Worm (Caenorhabditis elegans): ENCODE data around the gene ttbk-8.2.

ttbk-8.2 gene

DNA sequence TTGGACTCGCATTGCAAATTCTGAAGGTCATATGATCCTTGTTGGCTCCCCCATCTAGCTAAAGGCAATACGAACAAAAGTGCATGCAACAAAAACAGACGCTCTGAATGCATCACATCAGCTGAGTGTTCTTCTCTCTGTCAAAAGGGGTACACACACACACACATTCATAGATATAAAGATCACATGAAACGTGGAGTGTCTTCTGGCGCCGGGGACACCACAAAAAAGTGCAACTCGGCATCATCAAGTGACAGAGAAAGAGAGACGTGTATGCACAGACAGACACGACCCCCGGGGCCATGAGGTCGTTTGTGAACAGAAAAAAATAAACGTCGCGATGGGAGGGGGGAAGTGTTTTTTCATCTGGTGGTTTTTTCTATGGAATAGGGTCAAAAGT, 24.4 kb upstream of the ttbk-8.2 start (continued):
- TF ChIP-seq lin-39 (tag; optimal IDR thresholded peaks at IDR 0.05) = no peak
- peak; percentile 95 for TF ChIP-seq sma-9 (GFP tag; optimal IDR thresholded peaks at IDR 0.05)
- no peak for TF ChIP-seq sma-9 (tag; optimal IDR thresholded peaks at IDR 0.05)
- TF ChIP-seq C34F6.9 (tag; optimal IDR thresholded peaks at IDR 0.05) = peak; percentile 91
- no peak for TF ChIP-seq ceh-16 (tag; optimal IDR thresholded peaks at IDR 0.05)
- no peak for TF ChIP-seq nhr-12 (tag; optimal IDR thresholded peaks at IDR 0.05)
- TF ChIP-seq unc-39 (tag; optimal IDR thresholded peaks at IDR 0.05) = no peak
- TF ChIP-seq lin-13 (GFP tag; optimal IDR thresholded peaks at IDR 0.05) = peak; percentile 46
- TF ChIP-seq nhr-21 (tag; optimal IDR thresholded peaks at IDR 0.05) = peak; percentile 45
- no peak for TF ChIP-seq aly-2 (tag; optimal IDR thresholded peaks at IDR 0.05)
- TF ChIP-seq alr-1 (tag; optimal IDR thresholded peaks at IDR 0.05) = peak; percentile 53
- TF ChIP-seq F13H6.1 (tag; optimal IDR thresholded peaks at IDR 0.05) = peak; percentile 95
- peak; percentile 31 for TF ChIP-seq nhr-11 (tag; optimal IDR thresholded peaks at IDR 0.05)
- TF ChIP-seq Y55F3AM.14 (GFP tag; optimal IDR thresholded peaks at IDR 0.05) = peak; percentile 91
- no peak for TF ChIP-seq gmeb-1 (tag; optimal IDR thresholded peaks at IDR 0.05)
- peak; percentile 85 for TF ChIP-seq zag-1 (tag; optimal IDR thresholded peaks at IDR 0.05)
- peak; percentile 31 for TF ChIP-seq blmp-1 (tag; optimal IDR thresholded peaks at IDR 0.05; ENCODE audit: insufficient read depth)
- no peak for TF ChIP-seq elt-1 (tag; optimal IDR thresholded peaks at IDR 0.05)
- TF ChIP-seq egl-27 (tag; optimal IDR thresholded peaks at IDR 0.05) = peak; percentile 87
- peak; percentile 13 for TF ChIP-seq lin-11 (tag; optimal IDR thresholded peaks at IDR 0.05)
- TF ChIP-seq unc-62 (GFP tag; optimal IDR thresholded peaks at IDR 0.05) = peak; percentile 54
- no peak for TF ChIP-seq peb-1 (tag; optimal IDR thresholded peaks at IDR 0.05)
- peak; percentile 81 to 82 for TF ChIP-seq mdl-1 (tag; optimal IDR thresholded peaks at IDR 0.05)
- TF ChIP-seq sma-3 (GFP tag; optimal IDR thresholded peaks at IDR 0.05) = peak; percentile 61

DNA sequence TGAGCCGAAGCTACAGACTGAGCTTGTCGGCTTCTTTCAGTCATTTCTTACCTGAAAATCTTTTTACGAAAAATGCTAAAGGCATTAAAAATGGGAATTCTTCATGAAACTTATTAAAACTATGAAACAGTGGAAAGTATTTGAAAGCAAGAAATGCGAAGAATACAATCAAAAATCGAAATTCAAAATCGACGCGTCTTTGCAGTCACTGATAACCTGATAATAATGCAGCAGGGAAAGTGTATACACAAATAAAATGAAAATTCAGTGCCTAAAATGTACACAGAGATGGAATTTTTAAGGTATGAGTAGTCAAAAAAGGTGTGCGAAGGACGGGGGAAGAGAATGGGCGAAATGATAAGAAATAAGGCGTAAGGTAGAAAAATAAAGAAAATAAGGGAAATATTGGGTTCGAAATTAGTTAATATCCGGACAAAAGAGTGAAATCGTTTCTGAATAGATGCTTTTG, 17.1 kb upstream of the ttbk-8.2 start, which contains the start of gene C39H7.4:
Gene C39H7.4 (minus strand): TSS at position 51 of the 469 bp plus-strand sequence.
- TF ChIP-seq blmp-1 (tag; optimal IDR thresholded peaks at IDR 0.05; ENCODE audit: insufficient read depth) = no peak
- TF ChIP-seq gmeb-1 (tag; optimal IDR thresholded peaks at IDR 0.05) = peak; percentile 36
- TF ChIP-seq fos-1 (tag; optimal IDR thresholded peaks at IDR 0.05) = peak; percentile 97
- no peak for TF ChIP-seq Y55F3AM.14 (GFP tag; optimal IDR thresholded peaks at IDR 0.05)

DNA sequence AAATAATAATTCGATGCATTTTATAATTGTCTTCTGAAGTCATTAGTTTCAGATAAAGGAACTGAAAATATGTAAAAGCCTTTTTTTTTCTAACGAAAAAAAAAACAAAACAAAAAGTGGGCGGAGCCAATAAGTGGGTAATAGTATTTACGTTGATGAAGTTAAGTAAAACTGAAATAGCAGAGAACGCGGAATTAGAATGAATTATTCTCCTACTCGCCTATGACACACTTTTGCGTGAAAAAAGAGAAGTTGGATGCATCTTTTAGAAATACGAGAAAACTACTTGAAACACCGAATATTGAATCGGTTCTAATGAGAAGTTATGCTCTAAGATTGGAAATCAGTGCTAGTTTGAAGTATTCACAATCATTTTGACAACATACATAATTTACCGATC, 12.1 kb upstream of the ttbk-8.2 start, which contains the start of gene srsx-16:
Gene srsx-16 (minus strand): TSS at position 101 of the 400 bp plus-strand sequence.
- TF ChIP-seq ztf-4 (tag; optimal IDR thresholded peaks at IDR 0.05) (no peak), gmeb-1 (tag; optimal IDR thresholded peaks at IDR 0.05) (no peak), nhr-21 (tag; optimal IDR thresholded peaks at IDR 0.05) (no peak), ZK546.5 (tag; optimal IDR thresholded peaks at IDR 0.05) (no peak), dmd-4 (tag; optimal IDR thresholded peaks at IDR 0.05) (no peak)

DNA sequence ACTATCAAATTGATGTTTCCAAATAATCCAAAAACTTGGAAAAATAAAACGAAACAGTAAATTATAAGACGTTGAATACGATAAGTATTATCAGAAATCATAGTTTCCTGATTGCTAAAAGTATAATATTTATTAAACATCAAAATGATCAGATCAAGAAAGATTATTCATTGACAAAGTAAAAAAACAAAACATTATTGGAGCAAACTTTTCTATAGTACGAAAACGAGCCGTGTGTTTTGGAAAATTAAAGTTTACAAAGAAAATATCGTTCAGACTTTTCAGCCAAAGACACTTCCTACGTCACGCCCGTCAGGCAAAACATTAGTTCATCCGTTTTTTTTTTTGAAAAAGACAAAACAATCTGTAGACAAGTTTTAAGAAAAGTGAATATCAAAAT, 8.0 kb upstream of the ttbk-8.2 start, which contains the start of gene srsx-15:
Gene srsx-15 (minus strand): TSS at position 101 of the 400 bp plus-strand sequence.
- TF ChIP-seq peb-1 (tag; optimal IDR thresholded peaks at IDR 0.05) = no peak
- no peak for TF ChIP-seq unc-55 (GFP tag; optimal IDR thresholded peaks at IDR 0.05)
- no peak for TF ChIP-seq alr-1 (tag; optimal IDR thresholded peaks at IDR 0.05)
- TF ChIP-seq nhr-11 (tag; optimal IDR thresholded peaks at IDR 0.05) = no peak
- TF ChIP-seq ceh-16 (tag; optimal IDR thresholded peaks at IDR 0.05) = no peak
- no peak for TF ChIP-seq nhr-6 (tag; optimal IDR thresholded peaks at IDR 0.05)
- no peak for TF ChIP-seq lin-11 (tag; optimal IDR thresholded peaks at IDR 0.05)
- TF ChIP-seq ceh-82 (tag; optimal IDR thresholded peaks at IDR 0.05) = no peak
- no peak for TF ChIP-seq ztf-1 (GFP tag; conservative IDR thresholded peaks at IDR 0.05)

DNA sequence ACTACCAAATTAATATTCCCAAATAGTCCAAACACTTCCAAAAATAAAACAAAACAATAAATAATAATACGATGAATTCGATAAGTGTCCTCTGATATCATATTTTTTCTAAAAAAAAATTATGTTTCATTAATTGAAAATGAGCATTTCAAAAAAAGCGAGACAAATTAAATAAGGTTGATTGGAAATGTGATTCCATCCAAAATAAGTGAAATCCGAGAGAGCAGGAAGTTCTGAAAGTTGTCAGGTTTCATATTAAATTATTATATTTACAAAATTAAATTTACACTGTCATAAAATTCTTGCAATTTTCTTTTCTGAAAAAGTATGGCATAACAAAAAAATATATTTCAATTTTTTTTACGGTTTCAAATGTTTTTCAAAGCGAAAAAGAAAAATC, 4.7 kb upstream of the ttbk-8.2 start, which contains the start of gene srsx-14:
Gene srsx-14 (minus strand): TSS at position 101 of the 400 bp plus-strand sequence.
- no peak for TF ChIP-seq ama-1 (optimal IDR thresholded peaks at IDR 0.05)
- no peak for TF ChIP-seq zag-1 (tag; optimal IDR thresholded peaks at IDR 0.05)
- TF ChIP-seq mbf-1 (tag; optimal IDR thresholded peaks at IDR 0.05) = no peak
- TF ChIP-seq aly-2 (tag; optimal IDR thresholded peaks at IDR 0.05) = no peak
- TF ChIP-seq ceh-16 (tag; optimal IDR thresholded peaks at IDR 0.05) = no peak
- no peak for TF ChIP-seq ztf-1 (GFP tag; conservative IDR thresholded peaks at IDR 0.05)
- TF ChIP-seq nhr-25 (tag; optimal IDR thresholded peaks at IDR 0.05) = no peak
- no peak for TF ChIP-seq fos-1 (tag; optimal IDR thresholded peaks at IDR 0.05)
- no peak for TF ChIP-seq lin-11 (tag; optimal IDR thresholded peaks at IDR 0.05)

Data from whole organism, L2 larva.